Worm (Caenorhabditis elegans): Measurements from ENCODE around the gene ZK792.1.

DNA sequence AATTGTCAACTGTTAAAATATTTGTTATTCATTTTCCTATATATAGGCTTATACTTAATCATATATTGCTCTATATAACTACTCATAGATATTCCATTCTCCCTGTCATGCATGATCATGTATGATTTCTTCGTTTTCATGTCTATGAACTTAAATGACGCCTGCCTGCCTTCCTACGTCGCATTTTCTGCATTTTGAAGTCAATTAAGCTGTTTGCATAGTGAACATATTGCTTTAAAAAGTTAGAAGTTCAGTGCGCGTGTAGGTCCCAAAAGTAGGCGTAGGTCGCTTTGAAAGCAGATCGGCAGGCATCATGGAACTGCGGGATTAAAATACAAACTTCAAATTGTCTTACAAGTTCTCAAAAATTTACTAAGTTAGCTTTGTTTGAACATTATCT, 14.9 kb upstream of the ZK792.1 start:
- TF ChIP-seq ama-1 (optimal IDR thresholded peaks at IDR 0.05) (no peak), hmbx-1 (tag; optimal IDR thresholded peaks at IDR 0.05) (no peak), flt-1 (GFP tag; IDR thresholded peaks at IDR 0.05) (no peak)

All from whole organism, early embryonic.